Fruit fly (Drosophila melanogaster) whole organism, embryonic: Measurements from ENCODE around the gene CG34281.
A peak's percentile ranks its signal among the peaks of the same experiment; 100 is the strongest.

Experiments
- CG11247 ChIP-seq: fragments of 200-800 bp; sonication (Bioruptor generic); IDR thresholded peaks from 2 replicates; pipeline ENCODE4 v1.3.6; 2022; ENCODE audit warnings: missing biosample characterization, missing genetic modification characterization
- CG11456 ChIP-seq: fragments of 200-800 bp; sonication (Bioruptor generic); IDR thresholded peaks from 3 replicates; pipeline ENCODE4 v1.3.6; 2022; ENCODE audit warnings: missing biosample characterization, missing genetic modification characterization
- CG11504 ChIP-seq: fragments of 200-800 bp; sonication (Bioruptor generic); optimal IDR thresholded peaks from 3 replicates; lab custom pipeline; 2019; ENCODE audit warnings: missing biosample characterization, mild to moderate bottlenecking, missing genetic modification characterization, moderate library complexity
- CG1233 ChIP-seq: fragments of 200-800 bp; sonication (Bioruptor generic); optimal IDR thresholded peaks from 4 replicates; lab custom pipeline; 2018; ENCODE audit warnings: missing biosample characterization, mild to moderate bottlenecking, missing genetic modification characterization
- CG12391 ChIP-seq: fragments of 200-800 bp; sonication (Bioruptor generic); optimal IDR thresholded peaks from 3 replicates; lab custom pipeline; 2018; ENCODE audit warnings: missing biosample characterization, mild to moderate bottlenecking, missing genetic modification characterization, moderate library complexity
- CG12769 ChIP-seq: fragments of 200-800 bp; sonication (Bioruptor generic); optimal IDR thresholded peaks from 2 replicates; lab custom pipeline; 2019; ENCODE audit warnings: missing biosample characterization, mild to moderate bottlenecking, missing genetic modification characterization, moderate library complexity
- CG13296 ChIP-seq: fragments of 200-800 bp; sonication (Bioruptor generic); optimal IDR thresholded peaks from 3 replicates; lab custom pipeline; 2018; ENCODE audit warnings: missing biosample characterization, mild to moderate bottlenecking, missing genetic modification characterization
- CG13424 ChIP-seq: fragments of 200-800 bp; sonication (Bioruptor generic); optimal IDR thresholded peaks from 2 replicates; lab custom pipeline; 2019; ENCODE audit warnings: missing biosample characterization, mild to moderate bottlenecking, missing genetic modification characterization, moderate library complexity
- CG14710 ChIP-seq: fragments of 200-800 bp; sonication (Bioruptor generic); optimal IDR thresholded peaks from 3 replicates; lab custom pipeline; 2019; ENCODE audit warnings: missing biosample characterization, mild to moderate bottlenecking, missing genetic modification characterization, moderate library complexity
- CG14860 ChIP-seq: fragments of 200-800 bp; sonication (Bioruptor generic); IDR thresholded peaks from 3 replicates; pipeline ENCODE4 v1.3.6; 2022; ENCODE audit warnings: missing biosample characterization, missing genetic modification characterization; ENCODE audit not compliant: partially characterized antibody
- CG17802 ChIP-seq: fragments of 200-800 bp; sonication (Bioruptor generic); optimal IDR thresholded peaks from 2 replicates; lab custom pipeline; 2018; ENCODE audit warnings: missing biosample characterization, mild to moderate bottlenecking, missing genetic modification characterization, moderate library complexity
- CG2116 ChIP-seq: fragments of 200-800 bp; sonication (Bioruptor generic); optimal IDR thresholded peaks from 3 replicates; lab custom pipeline; 2018; ENCODE audit warnings: missing biosample characterization, mild to moderate bottlenecking, missing genetic modification characterization
- CG2120 ChIP-seq: fragments of 200-800 bp; sonication (Bioruptor generic); optimal IDR thresholded peaks from 3 replicates; lab custom pipeline; 2016; ENCODE audit warnings: missing biosample characterization, missing genetic modification characterization
- CG30403 ChIP-seq: fragments of 200-800 bp; sonication (Bioruptor generic); optimal IDR thresholded peaks from 3 replicates; lab custom pipeline; 2016; ENCODE audit warnings: missing biosample characterization, missing genetic modification characterization
- CG3163 ChIP-seq: fragments of 200-800 bp; sonication (Bioruptor generic); optimal IDR thresholded peaks from 3 replicates; lab custom pipeline; 2016; ENCODE audit warnings: missing biosample characterization, missing genetic modification characterization
- CG34224 ChIP-seq: fragments of 200-800 bp; sonication (Bioruptor generic); IDR thresholded peaks from 3 replicates; pipeline ENCODE4 v1.3.6; 2022; ENCODE audit warnings: missing biosample characterization, missing genetic modification characterization; ENCODE audit not compliant: partially characterized antibody
- CG34376 ChIP-seq: fragments of 200-800 bp; sonication (Bioruptor generic); optimal IDR thresholded peaks from 2 replicates; lab custom pipeline; 2018; ENCODE audit warnings: missing biosample characterization, mild to moderate bottlenecking, missing genetic modification characterization
- CG3847 ChIP-seq: fragments of 200-800 bp; sonication (Bioruptor generic); IDR thresholded peaks from 2 replicates; pipeline ENCODE4 v1.3.6; 2022; ENCODE audit warnings: missing biosample characterization, missing genetic modification characterization
- CG4707 ChIP-seq: fragments of 200-800 bp; sonication (Bioruptor generic); optimal IDR thresholded peaks from 2 replicates; lab custom pipeline; 2018; ENCODE audit warnings: missing biosample characterization, mild to moderate bottlenecking, missing genetic modification characterization, moderate library complexity
- CG6254 ChIP-seq: fragments of 200-800 bp; sonication (Bioruptor generic); optimal IDR thresholded peaks from 3 replicates; lab custom pipeline; 2017; ENCODE audit warnings: mild to moderate bottlenecking, missing biosample characterization, missing genetic modification reagents, missing genetic modification characterization
- CG6765 ChIP-seq: fragments of 200-800 bp; sonication (Bioruptor generic); optimal IDR thresholded peaks from 3 replicates; lab custom pipeline; 2017; ENCODE audit warnings: missing biosample characterization, mild to moderate bottlenecking, missing genetic modification characterization
- CG6854 ChIP-seq: fragments of 200-800 bp; sonication (Bioruptor generic); optimal IDR thresholded peaks from 3 replicates; lab custom pipeline; 2017; ENCODE audit warnings: missing biosample characterization, mild to moderate bottlenecking, missing genetic modification characterization
- CG8290 ChIP-seq, 3 experiments: fragments of 200-800 bp; sonication (Bioruptor generic); optimal IDR thresholded peaks; 2 replicates each; lab custom pipeline; 2016 to 2019; ENCODE audit warnings: missing biosample characterization in 3 of 3, missing genetic modification characterization in 3 of 3, mild to moderate bottlenecking in 2 of 3, moderate library complexity in 1 of 3
- CG9437 ChIP-seq: fragments of 200-800 bp; sonication (Bioruptor generic); optimal IDR thresholded peaks from 2 replicates; lab custom pipeline; 2018; ENCODE audit warnings: missing biosample characterization, mild to moderate bottlenecking, missing genetic modification characterization
- Doc2 ChIP-seq: fragments of 200-800 bp; sonication (Bioruptor generic); IDR thresholded peaks from 2 replicates; pipeline ENCODE4 v1.3.6; 2022; ENCODE audit warnings: missing biosample characterization, missing genetic modification characterization
- Drgx ChIP-seq: fragments of 200-800 bp; sonication (Bioruptor generic); IDR thresholded peaks from 2 replicates; pipeline ENCODE4 v1.3.6; 2022; ENCODE audit warnings: missing biosample characterization, missing genetic modification characterization
- E2f2 ChIP-seq: fragments of 200-800 bp; sonication (Bioruptor generic); IDR thresholded peaks from 2 replicates; pipeline ENCODE4 v1.3.6; 2022; ENCODE audit warnings: missing biosample characterization, missing genetic modification characterization
- GATAe ChIP-seq: fragments of 200-800 bp; sonication (Bioruptor generic); conservative IDR thresholded peaks from 2 replicates; pipeline ENCODE4 v1.3.6; 2022; ENCODE audit warnings: missing biosample characterization, missing genetic modification characterization
- Med ChIP-seq: fragments of 200-800 bp; sonication (Bioruptor generic); peaks from one replicate; lab custom pipeline; 2016; ENCODE audit warnings: missing biosample characterization, missing genetic modification characterization, mild to moderate bottlenecking, inconsistent platforms, moderate library complexity
- NFAT ChIP-seq: fragments of 200-800 bp; sonication (Bioruptor generic); IDR thresholded peaks from 2 replicates; pipeline ENCODE4 v1.3.6; 2022; ENCODE audit warnings: missing biosample characterization, missing genetic modification characterization
- Side ChIP-seq: fragments of 200-800 bp; sonication (Bioruptor generic); optimal IDR thresholded peaks from 2 replicates; lab custom pipeline; 2016; ENCODE audit warnings: missing biosample characterization, missing genetic modification characterization
- Spps ChIP-seq: fragments of 200-800 bp; sonication (Bioruptor generic); optimal IDR thresholded peaks from 2 replicates; lab custom pipeline; 2018; ENCODE audit warnings: missing biosample characterization, mild to moderate bottlenecking, missing genetic modification characterization
- Sry-β ChIP-seq: fragments of 200-800 bp; sonication (Bioruptor generic); optimal IDR thresholded peaks from 2 replicates; lab custom pipeline; 2018; ENCODE audit warnings: missing biosample characterization, mild to moderate bottlenecking, missing genetic modification characterization, moderate library complexity
- Sry-δ ChIP-seq: fragments of 200-800 bp; sonication (Bioruptor generic); optimal IDR thresholded peaks from 2 replicates; lab custom pipeline; 2016; ENCODE audit warnings: missing biosample characterization, missing genetic modification characterization
- Taf1 ChIP-seq: fragments of 200-800 bp; sonication (Bioruptor generic); IDR thresholded peaks from 2 replicates; pipeline ENCODE4 v1.3.6; 2022; ENCODE audit warnings: missing biosample characterization, missing genetic modification characterization
- Xrp1 ChIP-seq: fragments of 200-800 bp; sonication (Bioruptor generic); IDR thresholded peaks from 2 replicates; pipeline ENCODE4 v1.3.6; 2022; ENCODE audit warnings: missing biosample characterization, missing genetic modification characterization
- amos ChIP-seq: fragments of 200-800 bp; sonication (Bioruptor generic); IDR thresholded peaks from 2 replicates; pipeline ENCODE4 v1.3.6; 2022; ENCODE audit warnings: missing biosample characterization, missing genetic modification characterization; ENCODE audit not compliant: partially characterized antibody
- ase ChIP-seq: fragments of 200-800 bp; sonication (Bioruptor generic); IDR thresholded peaks from 3 replicates; pipeline ENCODE4 v1.3.6; 2022; ENCODE audit warnings: missing biosample characterization, missing genetic modification characterization
- crp ChIP-seq, 2 experiments: fragments of 200-800 bp; sonication (Bioruptor generic); optimal IDR thresholded peaks; 2 replicates in 1 of 2; 3 replicates in 1 of 2; lab custom pipeline; 2017; ENCODE audit warnings: missing biosample characterization in 2 of 2, missing genetic modification characterization in 2 of 2, mild to moderate bottlenecking in 1 of 2, moderate library complexity in 1 of 2
- dmrt99B ChIP-seq: fragments of 200-800 bp; sonication (Bioruptor generic); optimal IDR thresholded peaks from 2 replicates; lab custom pipeline; 2018; ENCODE audit warnings: missing biosample characterization, mild to moderate bottlenecking, missing genetic modification characterization, moderate library complexity
- grn ChIP-seq: fragments of 200-800 bp; sonication (Bioruptor generic); optimal IDR thresholded peaks from 3 replicates; lab custom pipeline; 2017; ENCODE audit warnings: missing biosample characterization, missing genetic modification characterization
- gro ChIP-seq: fragments of 200-800 bp; sonication (Bioruptor generic); optimal IDR thresholded peaks from 2 replicates; lab custom pipeline; 2016; ENCODE audit warnings: missing biosample characterization, missing genetic modification characterization
- hb ChIP-seq: fragments of 200-800 bp; sonication (Bioruptor generic); IDR thresholded peaks from 3 replicates; pipeline ENCODE4 v1.3.6; 2022; ENCODE audit warnings: missing biosample characterization, missing genetic modification characterization; ENCODE audit not compliant: partially characterized antibody
- lilli ChIP-seq: fragments of 200-800 bp; sonication (Bioruptor generic); optimal IDR thresholded peaks from 3 replicates; lab custom pipeline; 2016; ENCODE audit warnings: missing biosample characterization, missing genetic modification characterization
- mam ChIP-seq: fragments of 200-800 bp; sonication (Bioruptor generic); optimal IDR thresholded peaks from 3 replicates; lab custom pipeline; 2016; ENCODE audit warnings: missing biosample characterization, missing genetic modification characterization
- nau ChIP-seq: fragments of 200-800 bp; sonication (Bioruptor generic); optimal IDR thresholded peaks from 3 replicates; lab custom pipeline; 2017; ENCODE audit warnings: missing biosample characterization, mild to moderate bottlenecking, missing genetic modification characterization, missing genetic modification reagents
- row ChIP-seq: fragments of 200-800 bp; sonication (Bioruptor generic); IDR thresholded peaks from 3 replicates; pipeline ENCODE4 v1.3.6; 2022; ENCODE audit warnings: missing biosample characterization, missing genetic modification characterization
- sna ChIP-seq: fragments of 200-800 bp; sonication (Bioruptor generic); IDR thresholded peaks from 2 replicates; pipeline ENCODE4 v1.3.6; 2022; ENCODE audit warnings: missing biosample characterization, missing genetic modification characterization; ENCODE audit not compliant: partially characterized antibody
- tin ChIP-seq: fragments of 200-800 bp; sonication (Bioruptor generic); optimal IDR thresholded peaks from 3 replicates; lab custom pipeline; 2016; ENCODE audit warnings: missing biosample characterization, missing genetic modification characterization
- zfh2 ChIP-seq: fragments of 200-800 bp; sonication (Bioruptor generic); optimal IDR thresholded peaks from 2 replicates; lab custom pipeline; 2016; ENCODE audit warnings: missing biosample characterization, missing genetic modification characterization

Gene CG34281

dm6 chr3R:17647444-17647843 is 34.8 kb downstream of the CG34281 start, which contains the start of gene CG14322 (continued):
- TF ChIP-seq CG1233 (GFP tag; lab: Kevin White, UChicago) (no peak), CG13296 (GFP tag; lab: Kevin White, UChicago) (no peak), CG6254 (GFP tag; lab: Kevin White, UChicago) (no peak), CG2116 (GFP tag; lab: Kevin White, UChicago) (peak; percentile 68), CG30403 (GFP tag; lab: Kevin White, UChicago) (peak; percentile 5), tin (GFP tag; lab: Kevin White, UChicago) (peak; percentile 17), CG11456 (GFP tag; lab: Robert Waterston, UW) (0 out of 3 replicates have a peak, but pooled peaks have one; percentile 55), gro (no peak), CG8290 (GFP tag; optimal IDR thresholded peaks at IDR 0.05; lab: Kevin White, UChicago) (no peak), CG8290 (tag; optimal IDR thresholded peaks at IDR 0.05; lab: Kevin White, UChicago) (peak in 1 of 2 experiments; percentile 40), Drgx (GFP tag; lab: Robert Waterston, UW) (no peak), CG12391 (tag; lab: Kevin White, UChicago) (peak; percentile 30), CG6854 (GFP tag; lab: Kevin White, UChicago) (no peak), ase (GFP tag; lab: Robert Waterston, UW) (no peak), sna (GFP tag; lab: Robert Waterston, UW) (peak; percentile 52; the same call in 1 of the 2 replicates), CG13424 (tag; lab: Kevin White, UChicago) (peak; percentile 9), Xrp1 (GFP tag; lab: Robert Waterston, UW) (no peak), CG2120 (GFP tag; lab: Kevin White, UChicago) (peak; percentile 32), GATAe (GFP tag; lab: Robert Waterston, UW) (no peak), Doc2 (no peak), CG17802 (tag; lab: Kevin White, UChicago) (peak; percentile 23), amos (GFP tag; lab: Robert Waterston, UW) (peak; percentile 24; the same call in 1 of the 2 replicates), CG34224 (no peak), Taf1 (no peak), Sry-δ (GFP tag; lab: Kevin White, UChicago) (peak; percentile 30), Sry-β (GFP tag; lab: Kevin White, UChicago) (no peak), zfh2 (peak; percentile 7), crp (GFP tag; optimal IDR thresholded peaks at IDR 0.05; lab: Kevin White, UChicago) (peak; percentile 59 to 93), grn (GFP tag; lab: Kevin White, UChicago) (no peak), E2f2 (GFP tag; lab: Robert Waterston, UW) (peak; percentile 90), mam (peak; percentile 22), dmrt99B (tag; lab: Kevin White, UChicago) (no peak), CG14860 (no peak; the same call in 2 of the 3 replicates), Med (GFP tag; lab: Kevin White, UChicago) (peak; percentile 81), NFAT (GFP tag; lab: Robert Waterston, UW) (0 out of 2 replicates have a peak, but pooled peaks have one; percentile 30), nau (GFP tag; lab: Kevin White, UChicago) (no peak), lilli (GFP tag; lab: Kevin White, UChicago) (peak; percentile 19), CG6765 (GFP tag; lab: Kevin White, UChicago) (no peak), hb (GFP tag; lab: Robert Waterston, UW) (no peak), CG12769 (tag; lab: Kevin White, UChicago) (peak; percentile 4), Side (GFP tag; lab: Kevin White, UChicago) (no peak), CG3163 (GFP tag; lab: Kevin White, UChicago) (no peak), CG11504 (tag; lab: Kevin White, UChicago) (peak; percentile 25), CG14710 (tag; lab: Kevin White, UChicago) (no peak), row (peak; percentile 76), CG4707 (GFP tag; lab: Kevin White, UChicago) (no peak), CG9437 (GFP tag; lab: Kevin White, UChicago) (peak; percentile 97), CG3847 (peak; percentile 48), CG11247 (0 out of 2 replicates have a peak, but pooled peaks have one; percentile 15), CG34376 (GFP tag; lab: Kevin White, UChicago) (no peak), Spps (tag; lab: Kevin White, UChicago) (no peak)
